Worm (Caenorhabditis elegans): Measurements from ENCODE around the gene F17A9.5.

The F17A9.5 gene

DNA sequence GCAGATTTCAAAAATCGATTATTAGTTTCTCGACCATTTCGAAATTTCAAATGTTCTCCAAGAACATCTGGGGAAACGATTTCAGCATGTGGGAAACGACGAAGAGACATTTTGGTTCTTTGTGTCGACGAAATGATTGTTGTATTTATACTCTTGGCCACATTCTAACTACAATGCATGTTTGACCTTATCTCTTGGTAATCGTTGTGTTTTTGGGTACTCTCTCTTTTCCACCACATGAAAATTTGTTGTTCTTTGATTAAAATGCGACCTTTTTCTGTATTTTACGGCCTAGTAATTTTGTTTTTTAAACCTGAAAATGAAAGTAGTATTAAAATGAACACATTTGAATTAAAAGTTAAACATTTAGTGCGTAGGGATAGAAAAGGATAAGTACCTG lies at the start of gene F17A9.5:
Gene F17A9.5 (minus strand): TSS at position 175 of the 400 bp plus-strand sequence.
- TF ChIP-seq fkh-6 (tag; optimal IDR thresholded peaks at IDR 0.05) (no peak), nhr-232 (tag; optimal IDR thresholded peaks at IDR 0.05) (no peak), ceh-24 (tag; optimal IDR thresholded peaks at IDR 0.05) (no peak), ztf-16 (tag; optimal IDR thresholded peaks at IDR 0.05) (no peak), nfya-1 (tag; optimal IDR thresholded peaks at IDR 0.05) (no peak), C38D4.7 (GFP tag; optimal IDR thresholded peaks at IDR 0.05) (no peak), unc-55 (GFP tag; optimal IDR thresholded peaks at IDR 0.05) (no peak), odd-2 (tag; optimal IDR thresholded peaks at IDR 0.05) (no peak), madf-2 (tag; optimal IDR thresholded peaks at IDR 0.05) (no peak), elt-2 (tag; optimal IDR thresholded peaks at IDR 0.05) (no peak), mec-3 (tag; optimal IDR thresholded peaks at IDR 0.05; ENCODE audit: borderline replicate concordance) (no peak), ceh-34 (tag; optimal IDR thresholded peaks at IDR 0.05) (no peak), npax-4 (tag; optimal IDR thresholded peaks at IDR 0.05) (no peak), sox-4 (tag; optimal IDR thresholded peaks at IDR 0.05) (no peak), K02D7.2 (tag; optimal IDR thresholded peaks at IDR 0.05) (no peak), C08G9.2 (tag; optimal IDR thresholded peaks at IDR 0.05) (no peak), hlh-13 (GFP tag; optimal IDR thresholded peaks at IDR 0.05) (no peak), hlh-8 (tag; optimal IDR thresholded peaks at IDR 0.05) (no peak), Y22D7AL.16 (tag; optimal IDR thresholded peaks at IDR 0.05) (no peak), ceh-19 (GFP tag; optimal IDR thresholded peaks at IDR 0.05) (no peak)

DNA sequence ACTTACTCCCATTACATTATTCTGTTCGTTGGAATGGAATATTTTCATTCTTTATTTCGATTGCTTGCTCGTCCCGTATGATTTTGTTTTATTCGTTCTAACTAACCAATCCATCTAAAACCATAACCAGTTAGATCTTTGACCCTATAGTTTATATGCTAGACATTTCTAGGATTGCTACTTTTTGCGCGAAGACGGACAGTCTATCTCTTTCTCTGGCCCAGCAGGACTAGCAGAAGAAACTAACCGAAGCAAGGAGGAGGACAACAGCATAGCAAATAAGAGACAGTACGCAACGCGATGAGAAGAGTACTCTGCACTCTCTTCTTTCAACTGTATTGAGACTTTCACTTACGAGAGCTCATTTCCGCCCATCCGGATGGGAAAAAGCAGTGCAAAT lies 25.4 kb upstream of the F17A9.5 start:
- no peak for TF ChIP-seq ttx-3 (tag; optimal IDR thresholded peaks at IDR 0.05)
- TF ChIP-seq ceh-2 (tag; optimal IDR thresholded peaks at IDR 0.05), result no peak
- no peak for TF ChIP-seq ceh-30 (tag; optimal IDR thresholded peaks at IDR 0.05)
- TF ChIP-seq unc-55 (GFP tag; optimal IDR thresholded peaks at IDR 0.05), result no peak
- TF ChIP-seq hlh-13 (GFP tag; optimal IDR thresholded peaks at IDR 0.05), result no peak
- TF ChIP-seq nhr-11 (tag; optimal IDR thresholded peaks at IDR 0.05), result no peak
- TF ChIP-seq rnt-1 (tag; optimal IDR thresholded peaks at IDR 0.05), result no peak

DNA sequence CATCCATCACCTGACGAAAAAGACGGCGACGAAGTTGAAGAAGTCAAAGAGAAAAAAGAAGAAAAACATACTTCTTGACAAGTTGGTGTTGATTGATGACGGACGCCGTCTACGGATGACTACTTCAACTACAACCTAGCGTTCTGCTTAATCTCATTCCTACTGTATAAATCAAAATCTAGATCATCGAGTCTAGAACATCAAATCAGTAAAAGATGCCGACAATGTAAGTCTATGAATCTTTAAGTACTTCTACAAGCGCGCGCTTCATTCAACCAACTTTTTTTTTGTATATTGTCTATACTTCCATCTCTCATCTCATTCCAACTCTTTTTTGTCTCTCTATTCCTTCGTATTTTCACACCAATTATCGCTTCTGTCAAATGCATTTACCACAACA lies 22.6 kb upstream of the F17A9.5 start:
- TF ChIP-seq dve-1 (tag; optimal IDR thresholded peaks at IDR 0.05) (no peak), rnt-1 (tag; optimal IDR thresholded peaks at IDR 0.05) (no peak), zip-5 (tag; optimal IDR thresholded peaks at IDR 0.05) (no peak), nhr-232 (tag; optimal IDR thresholded peaks at IDR 0.05) (no peak), pha-4 (tag; optimal IDR thresholded peaks at IDR 0.05) (no peak), C08G9.2 (tag; optimal IDR thresholded peaks at IDR 0.05) (no peak), hlh-30 (tag; optimal IDR thresholded peaks at IDR 0.05; ENCODE audit: insufficient read depth) (no peak)

DNA sequence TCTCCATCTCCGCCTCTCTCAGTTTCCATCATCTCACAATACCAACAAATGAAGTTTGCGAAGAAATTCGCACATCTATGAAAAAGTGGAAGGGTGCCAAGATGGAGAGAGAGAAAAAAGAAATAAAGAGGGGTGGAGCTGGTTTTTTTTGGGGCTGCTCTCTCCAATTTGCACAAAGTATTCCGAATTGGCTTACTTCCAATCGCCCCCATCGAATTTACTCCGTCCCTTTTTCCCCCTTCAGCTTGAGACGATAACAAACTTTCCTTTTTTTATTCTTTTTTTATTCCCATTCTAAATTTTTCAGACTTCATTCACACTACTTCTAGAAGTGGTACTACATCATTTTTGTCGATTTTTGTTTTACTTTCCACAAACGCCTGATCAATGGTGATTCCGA lies 18.3 kb upstream of the F17A9.5 start, which contains the start of gene exp-2:
Gene exp-2 (plus strand): TSS at position 301 of the 400 bp plus-strand sequence.
- TF ChIP-seq pag-3 (tag; optimal IDR thresholded peaks at IDR 0.05; ENCODE audit: borderline replicate concordance) (no peak), madf-2 (tag; optimal IDR thresholded peaks at IDR 0.05) (no peak), ceh-19 (GFP tag; optimal IDR thresholded peaks at IDR 0.05) (no peak), ceh-45 (GFP tag; IDR thresholded peaks at IDR 0.05) (no peak), nfya-1 (tag; optimal IDR thresholded peaks at IDR 0.05) (no peak), pha-4 (tag; optimal IDR thresholded peaks at IDR 0.05) (no peak), ceh-14 (tag; optimal IDR thresholded peaks at IDR 0.05) (no peak)

DNA sequence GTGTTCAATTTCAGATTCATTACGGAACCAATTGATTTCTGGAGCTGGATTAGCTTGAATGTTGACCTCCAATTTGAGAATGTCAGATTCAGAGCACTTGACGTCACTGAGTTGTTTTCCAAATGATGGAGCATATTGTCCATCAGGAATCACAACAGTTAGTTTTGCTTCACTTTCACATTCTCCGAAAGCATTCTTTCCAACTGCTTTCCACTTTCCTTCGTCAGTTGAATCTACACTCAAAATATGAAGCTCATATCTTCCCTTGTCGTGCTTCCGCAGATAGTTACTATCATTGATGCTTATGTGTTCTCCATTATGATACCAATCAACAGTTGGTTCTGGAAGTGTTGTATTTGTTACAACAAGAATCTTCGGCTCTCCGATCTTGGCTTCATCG lies 15.6 kb upstream of the F17A9.5 start:
- TF ChIP-seq ceh-30 (tag; optimal IDR thresholded peaks at IDR 0.05), result no peak

DNA sequence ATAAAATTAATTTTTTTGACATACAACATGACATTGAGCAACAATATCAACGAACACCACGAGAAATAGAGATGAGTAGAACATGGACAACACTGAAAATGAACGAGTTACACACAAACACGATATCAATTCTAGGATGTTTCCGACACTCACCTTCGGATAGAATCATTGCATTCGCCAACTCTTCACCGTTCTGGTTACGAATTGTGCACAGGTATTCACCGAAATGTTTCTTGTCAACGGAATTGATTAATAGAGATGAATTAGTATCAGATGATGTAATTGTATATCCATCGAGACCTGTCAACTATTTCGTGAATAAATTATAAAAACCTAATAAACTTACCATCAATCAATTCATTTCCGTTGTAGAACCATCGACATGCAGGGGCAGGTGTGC lies 8.9 kb upstream of the F17A9.5 start:
- TF ChIP-seq Y22D7AL.16 (tag; optimal IDR thresholded peaks at IDR 0.05) (no peak), unc-3 (GFP tag; conservative IDR thresholded peaks at IDR 0.05) (no peak), unc-3 (tag; optimal IDR thresholded peaks at IDR 0.05) (no peak), dve-1 (tag; optimal IDR thresholded peaks at IDR 0.05) (no peak), ama-1 (optimal IDR thresholded peaks at IDR 0.05) (no peak), pqm-1 (tag; optimal IDR thresholded peaks at IDR 0.05) (no peak), ceh-19 (GFP tag; optimal IDR thresholded peaks at IDR 0.05) (no peak), ceh-6 (GFP tag; optimal IDR thresholded peaks at IDR 0.05) (no peak), sox-4 (tag; optimal IDR thresholded peaks at IDR 0.05) (no peak), C38D4.7 (GFP tag; optimal IDR thresholded peaks at IDR 0.05) (no peak), ceh-45 (GFP tag; IDR thresholded peaks at IDR 0.05) (no peak), hlh-30 (tag; optimal IDR thresholded peaks at IDR 0.05; ENCODE audit: insufficient read depth) (no peak), pha-2 (tag; optimal IDR thresholded peaks at IDR 0.05) (no peak), ztf-16 (tag; optimal IDR thresholded peaks at IDR 0.05) (no peak)
